Fruit fly (Drosophila melanogaster) whole organism, embryonic: ENCODE results near the gene Obp99b.
A peak's percentile ranks its signal among the peaks of the same experiment; 100 is the strongest.

Experiments used
- Atf3 ChIP-seq: fragments of 200-800 bp; sonication (Bioruptor generic); optimal IDR thresholded peaks from 3 replicates; lab custom pipeline; 2016; ENCODE audit warnings: missing biosample characterization, missing genetic modification characterization
- CG11504 ChIP-seq: fragments of 200-800 bp; sonication (Bioruptor generic); optimal IDR thresholded peaks from 3 replicates; lab custom pipeline; 2019; ENCODE audit warnings: missing biosample characterization, mild to moderate bottlenecking, missing genetic modification characterization, moderate library complexity
- CG12744 ChIP-seq: fragments of 200-800 bp; sonication (Bioruptor generic); optimal IDR thresholded peaks from 2 replicates; lab custom pipeline; 2016; ENCODE audit warnings: missing biosample characterization, missing genetic modification characterization
- CG13287 ChIP-seq: fragments of 200-800 bp; sonication (Bioruptor generic); IDR thresholded peaks from 2 replicates; pipeline ENCODE4 v1.3.6; 2022; ENCODE audit warnings: missing biosample characterization, missing genetic modification characterization; ENCODE audit not compliant: partially characterized antibody
- CG13424 ChIP-seq: fragments of 200-800 bp; sonication (Bioruptor generic); optimal IDR thresholded peaks from 2 replicates; lab custom pipeline; 2019; ENCODE audit warnings: missing biosample characterization, mild to moderate bottlenecking, missing genetic modification characterization, moderate library complexity
- CG13775 ChIP-seq: fragments of 200-800 bp; sonication (Bioruptor generic); optimal IDR thresholded peaks from 3 replicates; lab custom pipeline; 2017; ENCODE audit warnings: missing biosample characterization, mild to moderate bottlenecking, missing genetic modification characterization
- CG14014 ChIP-seq: fragments of 200-800 bp; sonication (Bioruptor generic); IDR thresholded peaks from 2 replicates; pipeline ENCODE4 v1.3.6; 2022; ENCODE audit warnings: missing biosample characterization, missing genetic modification characterization
- CG14441 ChIP-seq: fragments of 200-800 bp; sonication (Bioruptor generic); IDR thresholded peaks from 2 replicates; pipeline ENCODE4 v1.3.6; 2022; ENCODE audit warnings: missing biosample characterization, missing genetic modification characterization
- CG17359 ChIP-seq: fragments of 200-800 bp; sonication (Bioruptor generic); optimal IDR thresholded peaks from 3 replicates; lab custom pipeline; 2018; ENCODE audit warnings: missing biosample characterization, mild to moderate bottlenecking, missing genetic modification characterization, moderate library complexity
- CG2116 ChIP-seq: fragments of 200-800 bp; sonication (Bioruptor generic); optimal IDR thresholded peaks from 3 replicates; lab custom pipeline; 2018; ENCODE audit warnings: missing biosample characterization, mild to moderate bottlenecking, missing genetic modification characterization
- CG2678 ChIP-seq: fragments of 200-800 bp; sonication (Bioruptor generic); optimal IDR thresholded peaks from 3 replicates; lab custom pipeline; 2019; ENCODE audit warnings: missing biosample characterization, mild to moderate bottlenecking, missing genetic modification characterization, moderate library complexity
- CG32532 ChIP-seq: fragments of 200-800 bp; sonication (Bioruptor generic); IDR thresholded peaks from 2 replicates; pipeline ENCODE4 v1.3.6; 2022; ENCODE audit warnings: missing biosample characterization, missing genetic modification characterization
- CG5953 ChIP-seq: fragments of 200-800 bp; sonication (Bioruptor generic); IDR thresholded peaks from 2 replicates; pipeline ENCODE4 v1.3.6; 2022; ENCODE audit warnings: missing biosample characterization, missing genetic modification characterization
- CG6683 ChIP-seq: fragments of 200-800 bp; sonication (Bioruptor generic); optimal IDR thresholded peaks from 2 replicates; lab custom pipeline; 2017; ENCODE audit warnings: missing biosample characterization, mild to moderate bottlenecking, missing genetic modification characterization, missing genetic modification reagents
- CG7839 ChIP-seq: fragments of 200-800 bp; sonication (Bioruptor generic); optimal IDR thresholded peaks from 3 replicates; lab custom pipeline; 2018; ENCODE audit warnings: missing biosample characterization, mild to moderate bottlenecking, missing genetic modification characterization, moderate library complexity
- CG7928 ChIP-seq: fragments of 200-800 bp; sonication (Bioruptor generic); optimal IDR thresholded peaks from 2 replicates; lab custom pipeline; 2017; ENCODE audit warnings: missing biosample characterization, mild to moderate bottlenecking, missing genetic modification characterization
- CG8290 ChIP-seq, 3 experiments: fragments of 200-800 bp; sonication (Bioruptor generic); optimal IDR thresholded peaks; 2 replicates each; lab custom pipeline; 2016 to 2019; ENCODE audit warnings: missing biosample characterization in 3 of 3, missing genetic modification characterization in 3 of 3, mild to moderate bottlenecking in 2 of 3, moderate library complexity in 1 of 3
- Dbx ChIP-seq: fragments of 200-800 bp; sonication (Bioruptor generic); IDR thresholded peaks from 3 replicates; pipeline ENCODE4 v1.3.6; 2022; ENCODE audit warnings: missing biosample characterization, missing genetic modification characterization
- Dref ChIP-seq: fragments of 200-800 bp; sonication (Bioruptor generic); IDR thresholded peaks from 2 replicates; pipeline ENCODE4 v1.3.6; 2022; ENCODE audit warnings: missing biosample characterization, missing genetic modification characterization
- Drgx ChIP-seq: fragments of 200-800 bp; sonication (Bioruptor generic); IDR thresholded peaks from 2 replicates; pipeline ENCODE4 v1.3.6; 2022; ENCODE audit warnings: missing biosample characterization, missing genetic modification characterization
- HLH3B ChIP-seq: fragments of 200-800 bp; sonication (Bioruptor generic); IDR thresholded peaks from 2 replicates; pipeline ENCODE4 v1.3.6; 2022; ENCODE audit warnings: missing biosample characterization, missing genetic modification characterization
- Hr51 ChIP-seq, 2 experiments: fragments of 200-800 bp; sonication (Bioruptor generic); optimal IDR thresholded peaks; 2 replicates in 1 of 2; 3 replicates in 1 of 2; lab custom pipeline; 2016 to 2018; ENCODE audit warnings: missing biosample characterization in 2 of 2, missing genetic modification characterization in 2 of 2, mild to moderate bottlenecking in 1 of 2, moderate library complexity in 1 of 2
- Hr78 ChIP-seq, 2 experiments: fragments of 200-800 bp in 1 of 2; fragments of >200 bp in 1 of 2; sonication (Bioruptor generic) in 1 of 2; optimal IDR thresholded peaks; 2 replicates each; lab custom pipeline; 2017 to 2019; ENCODE audit warnings: missing biosample characterization in 2 of 2, missing genetic modification characterization in 2 of 2, mild to moderate bottlenecking in 1 of 2, moderate library complexity in 1 of 2
- Hsf ChIP-seq: fragments of 200-800 bp; sonication (Bioruptor generic); optimal IDR thresholded peaks from 3 replicates; lab custom pipeline; 2016; ENCODE audit warnings: missing biosample characterization, missing genetic modification characterization
- Meics ChIP-seq: fragments of 200-800 bp; sonication (Bioruptor generic); optimal IDR thresholded peaks from 2 replicates; lab custom pipeline; 2017; ENCODE audit warnings: missing biosample characterization, mild to moderate bottlenecking, missing genetic modification characterization
- Mrtf ChIP-seq: fragments of 200-800 bp; sonication (Bioruptor generic); IDR thresholded peaks from 3 replicates; pipeline ENCODE4 v1.3.6; 2022; ENCODE audit warnings: missing biosample characterization, missing genetic modification characterization
- Myb ChIP-seq: fragments of 200-800 bp; sonication (Bioruptor generic); optimal IDR thresholded peaks from 2 replicates; lab custom pipeline; 2016; ENCODE audit warnings: missing biosample characterization, missing genetic modification characterization
- NFAT ChIP-seq: fragments of 200-800 bp; sonication (Bioruptor generic); IDR thresholded peaks from 2 replicates; pipeline ENCODE4 v1.3.6; 2022; ENCODE audit warnings: missing biosample characterization, missing genetic modification characterization
- Nf-YB ChIP-seq: fragments of 200-800 bp; sonication (Bioruptor generic); optimal IDR thresholded peaks from 3 replicates; lab custom pipeline; 2019; ENCODE audit warnings: missing biosample characterization, mild to moderate bottlenecking, missing genetic modification characterization, moderate library complexity
- Nf-YC ChIP-seq: fragments of 200-800 bp; optimal IDR thresholded peaks from 3 replicates; lab custom pipeline; 2019; ENCODE audit warnings: missing biosample characterization, mild to moderate bottlenecking, missing genetic modification characterization, moderate library complexity
- Oaz ChIP-seq: fragments of 200-800 bp; sonication (Bioruptor generic); IDR thresholded peaks from 2 replicates; pipeline ENCODE4 v1.3.6; 2022; ENCODE audit warnings: missing biosample characterization, missing genetic modification characterization
- Rfx ChIP-seq: fragments of 200-800 bp; sonication (Bioruptor generic); IDR thresholded peaks from 2 replicates; pipeline ENCODE4 v1.3.6; 2022; ENCODE audit warnings: missing biosample characterization, missing genetic modification characterization
- Sox102F ChIP-seq: fragments of 200-800 bp; sonication (Bioruptor generic); optimal IDR thresholded peaks from 2 replicates; lab custom pipeline; 2018; ENCODE audit warnings: missing biosample characterization, mild to moderate bottlenecking, missing genetic modification characterization, moderate library complexity
- Trl ChIP-seq, 3 experiments: fragments of >200 bp in 2 of 3; fragments of 200-800 bp in 1 of 3; sonication (Bioruptor generic) in 1 of 3; optimal IDR thresholded peaks; 2 replicates in 1 of 3; 3 replicates in 2 of 3; lab custom pipeline; 2016 to 2017; ENCODE audit warnings: missing biosample characterization in 1 of 3, missing genetic modification characterization in 1 of 3
- cwo ChIP-seq: fragments of 200-800 bp; sonication (Bioruptor generic); optimal IDR thresholded peaks from 3 replicates; lab custom pipeline; 2017; ENCODE audit warnings: missing biosample characterization, missing genetic modification characterization, mild to moderate bottlenecking, moderate library complexity, missing genetic modification reagents
- fd102C ChIP-seq: fragments of 200-800 bp; sonication (Bioruptor generic); optimal IDR thresholded peaks from 2 replicates; lab custom pipeline; 2018; ENCODE audit warnings: missing biosample characterization, mild to moderate bottlenecking, missing genetic modification characterization, moderate library complexity
- gem ChIP-seq: fragments of 200-800 bp; sonication (Bioruptor generic); optimal IDR thresholded peaks from 2 replicates; lab custom pipeline; 2019; ENCODE audit warnings: missing biosample characterization, mild to moderate bottlenecking, missing genetic modification characterization, moderate library complexity
- grau ChIP-seq: fragments of 200-800 bp; optimal IDR thresholded peaks from 3 replicates; lab custom pipeline; 2019; ENCODE audit warnings: missing biosample characterization, mild to moderate bottlenecking, missing genetic modification characterization, moderate library complexity
- hkb ChIP-seq, 2 experiments: fragments of 200-800 bp in 1 of 2; fragments of >200 bp in 1 of 2; sonication (Bioruptor generic) in 1 of 2; IDR thresholded peaks in 1 of 2; optimal IDR thresholded peaks in 1 of 2; 2 replicates each; pipeline versions ENCODE4 v1.3.6 to Lab custom; 2017 to 2022; ENCODE audit warnings: missing biosample characterization in 1 of 2, missing genetic modification characterization in 1 of 2
- mirr ChIP-seq: fragments of 200-800 bp; sonication (Bioruptor generic); optimal IDR thresholded peaks from 3 replicates; lab custom pipeline; 2018; ENCODE audit warnings: missing biosample characterization, mild to moderate bottlenecking, missing genetic modification characterization
- nom ChIP-seq: fragments of 200-800 bp; sonication (Bioruptor generic); optimal IDR thresholded peaks from 2 replicates; lab custom pipeline; 2017; ENCODE audit warnings: missing biosample characterization, missing genetic modification characterization, mild to moderate bottlenecking, moderate library complexity, missing genetic modification reagents
- row ChIP-seq: fragments of 200-800 bp; sonication (Bioruptor generic); IDR thresholded peaks from 3 replicates; pipeline ENCODE4 v1.3.6; 2022; ENCODE audit warnings: missing biosample characterization, missing genetic modification characterization
- sd ChIP-seq: fragments of 200-800 bp; sonication (Bioruptor generic); optimal IDR thresholded peaks from 3 replicates; lab custom pipeline; 2018; ENCODE audit warnings: missing biosample characterization, mild to moderate bottlenecking, missing genetic modification characterization, moderate library complexity
- slbo ChIP-seq: fragments of 200-800 bp; sonication (Bioruptor generic); IDR thresholded peaks from 2 replicates; pipeline ENCODE4 v1.3.6; 2022; ENCODE audit warnings: missing biosample characterization, missing genetic modification characterization
- vvl ChIP-seq: fragments of 200-800 bp; sonication (Bioruptor generic); IDR thresholded peaks from 2 replicates; pipeline ENCODE4 v1.3.6; 2022; ENCODE audit warnings: missing biosample characterization, missing genetic modification characterization

Obp99b gene

dm6 chr3R:29760042-29760441 is 43.3 kb upstream of the Obp99b start:
- TF ChIP-seq CG2678 (tag; lab: Kevin White, UChicago) (peak; percentile 6), Trl (optimal IDR thresholded peaks at IDR 0.05; lab: Kevin White, UChicago) (peak; percentile 28 to 57), Trl (GFP tag; optimal IDR thresholded peaks at IDR 0.05; lab: Kevin White, UChicago) (no peak), row (GFP tag; lab: Robert Waterston, UW) (peak; percentile 50), CG11504 (tag; lab: Kevin White, UChicago) (peak; percentile 13), CG8290 (GFP tag; optimal IDR thresholded peaks at IDR 0.05; lab: Kevin White, UChicago) (no peak), CG8290 (tag; optimal IDR thresholded peaks at IDR 0.05; lab: Kevin White, UChicago) (no peak), Rfx (GFP tag; lab: Robert Waterston, UW) (peak; percentile 21; the same call in 1 of the 2 replicates), mirr (GFP tag; lab: Kevin White, UChicago) (no peak), grau (tag; lab: Kevin White, UChicago) (peak; percentile 26), gem (peak; percentile 11), NFAT (GFP tag; lab: Robert Waterston, UW) (0 out of 2 replicates have a peak, but pooled peaks have one; percentile 25), CG32532 (GFP tag; lab: Robert Waterston, UW) (peak; percentile 49; the same call in 1 of the 2 replicates), Meics (peak; percentile 1), CG6683 (GFP tag; lab: Kevin White, UChicago) (no peak)

- TF ChIP-seq Hsf (no peak), CG14014 (GFP tag; lab: Robert Waterston, UW) (no peak), CG2116 (no peak), sd (peak; percentile 52), Sox102F (GFP tag; lab: Kevin White, UChicago) (no peak), Nf-YC (tag; lab: Kevin White, UChicago) (peak; percentile 69), Nf-YB (GFP tag; lab: Kevin White, UChicago) (peak; percentile 59), CG12744 (GFP tag; lab: Kevin White, UChicago) (no peak), CG14441 (GFP tag; lab: Robert Waterston, UW) (no peak)
Measured at dm6 chr3R:29758734-29759131, 42.0 kb upstream of the Obp99b start.

dm6 chr3R:29758129-29758733 is 41.5 kb upstream of the Obp99b start:
- TF ChIP-seq CG17359 (tag; lab: Kevin White, UChicago) (no peak), CG13424 (tag; lab: Kevin White, UChicago) (no peak), Hr51 (GFP tag; optimal IDR thresholded peaks at IDR 0.05; lab: Kevin White, UChicago) (peak in 1 of 2 experiments; percentile 39), Atf3 (GFP tag; lab: Kevin White, UChicago) (no peak), nom (GFP tag; lab: Kevin White, UChicago) (no peak), CG5953 (GFP tag; lab: Robert Waterston, UW) (no peak), hkb (optimal IDR thresholded peaks at IDR 0.05; lab: Kevin White, UChicago) (no peak), hkb (GFP tag; IDR thresholded peaks at IDR 0.05; lab: Robert Waterston, UW) (0 out of 2 replicates have a peak, but pooled peaks have one; percentile 20), CG7839 (tag; lab: Kevin White, UChicago) (peak; percentile 33), CG13287 (GFP tag; lab: Robert Waterston, UW) (no peak), gem (peak; percentile 43), CG7928 (GFP tag; lab: Kevin White, UChicago) (no peak), Oaz (GFP tag; lab: Robert Waterston, UW) (0 out of 2 replicates have a peak, but pooled peaks have one; percentile 25), Dbx (GFP tag; lab: Robert Waterston, UW) (no peak), CG13775 (GFP tag; lab: Kevin White, UChicago) (no peak), Dref (0 out of 2 replicates have a peak, but pooled peaks have one; percentile 18), Hr78 (GFP tag; optimal IDR thresholded peaks at IDR 0.05; lab: Kevin White, UChicago) (no peak), HLH3B (peak; percentile 22; the same call in 1 of the 2 replicates), slbo (GFP tag; lab: Robert Waterston, UW) (peak; percentile 43), Drgx (GFP tag; lab: Robert Waterston, UW) (peak; percentile 78), cwo (GFP tag; lab: Kevin White, UChicago) (no peak), Myb (GFP tag; lab: Kevin White, UChicago) (no peak), fd102C (GFP tag; lab: Kevin White, UChicago) (no peak), Mrtf (GFP tag; lab: Robert Waterston, UW) (no peak), vvl (GFP tag; lab: Robert Waterston, UW) (peak; percentile 49; the same call in 1 of the 2 replicates)
